Fruit fly (Drosophila melanogaster) whole organism, wandering third instar larva: ENCODE results near the gene Dhfr.

Source experiments
- Abd-B ChIP-seq: fragments of >200 bp; optimal IDR thresholded peaks from 2 replicates; lab custom pipeline; 2017; ENCODE audit warnings: missing biosample characterization, missing genetic modification characterization
- CG32264 ChIP-seq: fragments of 200-800 bp; sonication (Bioruptor generic); optimal IDR thresholded peaks from 2 replicates; lab custom pipeline; 2016; ENCODE audit warnings: missing biosample characterization, missing genetic modification characterization
- CG9705 ChIP-seq: fragments of 200-800 bp; sonication (Bioruptor generic); optimal IDR thresholded peaks from 2 replicates; lab custom pipeline; 2018; ENCODE audit warnings: missing biosample characterization, mild to moderate bottlenecking, missing genetic modification characterization
- CrebA ChIP-seq: fragments of 200-800 bp; sonication (Bioruptor generic); optimal IDR thresholded peaks from 2 replicates; lab custom pipeline; 2016; ENCODE audit warnings: missing biosample characterization, mild to moderate bottlenecking, missing genetic modification characterization, borderline replicate concordance
- Dfd ChIP-seq: fragments of >200 bp; optimal IDR thresholded peaks from 2 replicates; lab custom pipeline; 2017; ENCODE audit warnings: missing biosample characterization, missing genetic modification characterization
- Dif ChIP-seq: fragments of 200-275, 200-300 bp; sonication (Bioruptor generic); optimal IDR thresholded peaks from 2 replicates; lab custom pipeline; 2018; ENCODE audit warnings: missing biosample characterization, missing genetic modification characterization; ENCODE audit not compliant: partially characterized antibody
- GATAd ChIP-seq: sonication (Bioruptor generic); optimal IDR thresholded peaks from 2 replicates; lab custom pipeline; 2016; ENCODE audit warnings: missing biosample characterization, missing genetic modification characterization
- HLH106 ChIP-seq: fragments of 200-800 bp; optimal IDR thresholded peaks from 3 replicates; lab custom pipeline; 2019; ENCODE audit warnings: missing biosample characterization, mild to moderate bottlenecking, missing genetic modification characterization, moderate library complexity
- Hnf4 ChIP-seq: fragments of 200-800 bp; sonication (Bioruptor generic); optimal IDR thresholded peaks from 2 replicates; lab custom pipeline; 2016; ENCODE audit warnings: missing biosample characterization, mild to moderate bottlenecking, missing genetic modification characterization
- Hr78 ChIP-seq: fragments of >200 bp; optimal IDR thresholded peaks from 2 replicates; lab custom pipeline; 2017; ENCODE audit warnings: missing biosample characterization, missing genetic modification characterization
- Hr83 ChIP-seq: fragments of 200-300 bp; sonication (Bioruptor generic); optimal IDR thresholded peaks from 2 replicates; lab custom pipeline; 2016; ENCODE audit warnings: missing biosample characterization, mild to moderate bottlenecking, missing genetic modification characterization, moderate library complexity; ENCODE audit not compliant: poor library complexity, severe bottlenecking
- Jra ChIP-seq: sonication (Bioruptor generic); optimal IDR thresholded peaks from 2 replicates; lab custom pipeline; 2016; ENCODE audit warnings: missing biosample characterization, missing genetic modification characterization
- Mio ChIP-seq: sonication (Bioruptor generic); optimal IDR thresholded peaks from 2 replicates; lab custom pipeline; 2016; ENCODE audit warnings: missing biosample characterization, missing genetic modification characterization
- Myc ChIP-seq: fragments of >200 bp; optimal IDR thresholded peaks from 2 replicates; lab custom pipeline; 2017
- N ChIP-seq: fragments of >200 bp; optimal IDR thresholded peaks from 2 replicates; lab custom pipeline; 2018; ENCODE audit warnings: missing biosample characterization, missing external identifiers, missing genetic modification characterization
- OdsH ChIP-seq: fragments of 200-800 bp; sonication (Bioruptor generic); optimal IDR thresholded peaks from 2 replicates; lab custom pipeline; 2016; ENCODE audit warnings: missing biosample characterization, mild to moderate bottlenecking, missing genetic modification characterization
- Rel ChIP-seq, 2 experiments: fragments of 200-800 bp; sonication (Bioruptor generic) in 1 of 2; optimal IDR thresholded peaks; 2 replicates in 1 of 2; 3 replicates in 1 of 2; lab custom pipeline; 2016 to 2019; ENCODE audit warnings: mild to moderate bottlenecking in 2 of 2, missing biosample characterization in 2 of 2, missing genetic modification characterization in 2 of 2, moderate library complexity in 1 of 2
- Sp1 ChIP-seq: fragments of 200-800 bp; sonication (Bioruptor generic); optimal IDR thresholded peaks from 3 replicates; lab custom pipeline; 2019; ENCODE audit warnings: missing biosample characterization, mild to moderate bottlenecking, missing genetic modification characterization, moderate library complexity
- Vsx2 ChIP-seq: fragments of 200-300, 225-300 bp; sonication (Bioruptor generic); optimal IDR thresholded peaks from 2 replicates; lab custom pipeline; 2018; ENCODE audit warnings: missing biosample characterization, missing genetic modification characterization; ENCODE audit not compliant: partially characterized antibody
- br ChIP-seq: fragments of 200-800 bp; sonication (Bioruptor generic); optimal IDR thresholded peaks from 2 replicates; lab custom pipeline; 2016; ENCODE audit warnings: missing biosample characterization, missing genetic modification characterization
- brk ChIP-seq: fragments of 200-800 bp; sonication (Bioruptor generic); optimal IDR thresholded peaks from 2 replicates; lab custom pipeline; 2016; ENCODE audit warnings: missing biosample characterization, mild to moderate bottlenecking, missing genetic modification characterization
- dl ChIP-seq, 2 experiments: fragments of 175-275, 200-275 bp in 1 of 2; fragments of 200-275 bp in 1 of 2; sonication (Bioruptor generic); optimal IDR thresholded peaks; lab custom pipeline; 2018; ENCODE audit warnings: mild to moderate bottlenecking in 2 of 2, missing biosample characterization in 2 of 2, missing genetic modification characterization in 2 of 2, moderate library complexity in 2 of 2; ENCODE audit not compliant: partially characterized antibody in 2 of 2, insufficient read depth in 1 of 2
- dmrt93B ChIP-seq: fragments of 200-800 bp; sonication (Bioruptor generic); optimal IDR thresholded peaks from 2 replicates; lab custom pipeline; 2018; ENCODE audit warnings: missing biosample characterization, mild to moderate bottlenecking, missing genetic modification characterization
- dsf ChIP-seq: sonication (Bioruptor generic); optimal IDR thresholded peaks from 2 replicates; lab custom pipeline; 2016; ENCODE audit warnings: missing biosample characterization, missing genetic modification characterization, borderline replicate concordance
- ey ChIP-seq: fragments of 200-800 bp; sonication (Bioruptor generic); optimal IDR thresholded peaks from 2 replicates; lab custom pipeline; 2016; ENCODE audit warnings: missing biosample characterization, missing genetic modification characterization
- foxo ChIP-seq, 2 experiments: fragments of 200-800 bp; sonication (Bioruptor generic); optimal IDR thresholded peaks; 2 replicates in 1 of 2; 3 replicates in 1 of 2; lab custom pipeline; 2016 to 2017; ENCODE audit warnings: missing biosample characterization in 2 of 2, missing genetic modification characterization in 2 of 2
- fru ChIP-seq: fragments of 200-800 bp; sonication (Bioruptor generic); optimal IDR thresholded peaks from 3 replicates; lab custom pipeline; 2016; ENCODE audit warnings: missing biosample characterization, mild to moderate bottlenecking, missing genetic modification characterization
- h ChIP-seq: fragments of 200-800 bp; sonication (Bioruptor generic); optimal IDR thresholded peaks from 3 replicates; lab custom pipeline; 2016; ENCODE audit warnings: missing biosample characterization, mild to moderate bottlenecking, missing genetic modification characterization
- jim ChIP-seq: fragments of 175-275, 200-325 bp; sonication (Bioruptor generic); optimal IDR thresholded peaks from 2 replicates; lab custom pipeline; 2016; ENCODE audit warnings: missing biosample characterization, mild to moderate bottlenecking, missing genetic modification characterization
- lola ChIP-seq: fragments of >200 bp; optimal IDR thresholded peaks from 2 replicates; lab custom pipeline; 2017; ENCODE audit warnings: missing biosample characterization, missing genetic modification characterization
- pan ChIP-seq: fragments of >200 bp; optimal IDR thresholded peaks from 2 replicates; lab custom pipeline; 2017
- psq ChIP-seq: fragments of 200-800 bp; sonication (Bioruptor generic); optimal IDR thresholded peaks from 3 replicates; lab custom pipeline; 2017; ENCODE audit warnings: missing biosample characterization, mild to moderate bottlenecking, missing genetic modification characterization, moderate library complexity
- rgr ChIP-seq: fragments of 200-800 bp; sonication (Bioruptor generic); optimal IDR thresholded peaks from 3 replicates; lab custom pipeline; 2016; ENCODE audit warnings: missing biosample characterization, mild to moderate bottlenecking, missing genetic modification characterization
- sage ChIP-seq: fragments of 200-800 bp; sonication (Bioruptor generic); optimal IDR thresholded peaks from 2 replicates; lab custom pipeline; 2016; ENCODE audit warnings: missing biosample characterization, mild to moderate bottlenecking, missing genetic modification characterization
- sv ChIP-seq: fragments of 200-800 bp; sonication (Bioruptor generic); optimal IDR thresholded peaks from 3 replicates; lab custom pipeline; 2016; ENCODE audit warnings: missing biosample characterization, missing genetic modification characterization
- tai ChIP-seq: sonication (Bioruptor generic); optimal IDR thresholded peaks from 2 replicates; lab custom pipeline; 2016; ENCODE audit warnings: missing biosample characterization, missing genetic modification characterization
- usp ChIP-seq: fragments of >200 bp; optimal IDR thresholded peaks from 2 replicates; lab custom pipeline; 2017; ENCODE audit warnings: missing biosample characterization, missing genetic modification characterization
- woc ChIP-seq: sonication (Bioruptor generic); optimal IDR thresholded peaks from 2 replicates; lab custom pipeline; 2016; ENCODE audit warnings: missing biosample characterization, mild to moderate bottlenecking, missing genetic modification characterization

The Dhfr gene

dm6 chr3R:16480995-16481394 is at the start of gene Dhfr:
Dhfr (plus strand) TSS chr3R:16481167.
- TF ChIP-seq Mio (no peak), CrebA (GFP tag; lab: Kevin White, UChicago) (no peak), dsf (no peak), Vsx2 (no peak), Rel (GFP tag; optimal IDR thresholded peaks at IDR 0.05; lab: Kevin White, UChicago) (no peak), Rel (tag; optimal IDR thresholded peaks at IDR 0.05; lab: Kevin White, UChicago) (no peak)

- TF ChIP-seq psq (GFP tag; lab: Kevin White, UChicago) = no peak
- TF ChIP-seq sv (GFP tag; lab: Kevin White, UChicago) = no peak
- peak in 1 of 2 experiments; percentile 20 for TF ChIP-seq foxo (GFP tag; optimal IDR thresholded peaks at IDR 0.05; lab: Kevin White, UChicago)
- TF ChIP-seq CrebA (GFP tag; lab: Kevin White, UChicago) = no peak
- TF ChIP-seq Sp1 = peak; percentile 1
- peak; percentile 13 for TF ChIP-seq HLH106 (tag; lab: Kevin White, UChicago)
- TF ChIP-seq woc (GFP tag; lab: Kevin White, UChicago) = no peak
- TF ChIP-seq Dif (GFP tag; lab: Kevin White, UChicago) = no peak
- TF ChIP-seq Mio = no peak
- TF ChIP-seq Vsx2 = no peak
- no peak for TF ChIP-seq Dfd (GFP tag; lab: Kevin White, UChicago)
- TF ChIP-seq h = no peak
- no peak for TF ChIP-seq Rel (GFP tag; optimal IDR thresholded peaks at IDR 0.05; lab: Kevin White, UChicago)
- peak; percentile 6 for TF ChIP-seq Rel (tag; optimal IDR thresholded peaks at IDR 0.05; lab: Kevin White, UChicago)
- no peak for TF ChIP-seq brk (GFP tag; lab: Kevin White, UChicago)
- TF ChIP-seq dl (GFP tag; optimal IDR thresholded peaks at IDR 0.05; lab: Kevin White, UChicago; ENCODE audit: insufficient read depth in 1 of 2, partially characterized antibody in 2 of 2) = no peak
- peak; percentile 85 for TF ChIP-seq Myc
- TF ChIP-seq jim (GFP tag; lab: Kevin White, UChicago) = no peak
- no peak for TF ChIP-seq CG32264
- TF ChIP-seq rgr (GFP tag; lab: Kevin White, UChicago) = peak; percentile 27
- TF ChIP-seq sage (GFP tag; lab: Kevin White, UChicago) = no peak
- no peak for TF ChIP-seq tai (GFP tag; lab: Kevin White, UChicago)
- TF ChIP-seq N = peak; percentile 60
- TF ChIP-seq Hnf4 (GFP tag; lab: Kevin White, UChicago) = peak; percentile 66
- TF ChIP-seq br (GFP tag; lab: Kevin White, UChicago) = peak; percentile 25
- TF ChIP-seq Hr83 (GFP tag; lab: Kevin White, UChicago) = peak; percentile 19
- no peak for TF ChIP-seq Hr78 (GFP tag; lab: Kevin White, UChicago)
- TF ChIP-seq dsf = no peak
- no peak for TF ChIP-seq lola (GFP tag; lab: Kevin White, UChicago)
- no peak for TF ChIP-seq dmrt93B (GFP tag; lab: Kevin White, UChicago)
- TF ChIP-seq GATAd (GFP tag; lab: Kevin White, UChicago) = no peak
- no peak for TF ChIP-seq Abd-B (GFP tag; lab: Kevin White, UChicago)
- TF ChIP-seq Jra = no peak
- TF ChIP-seq OdsH (GFP tag; lab: Kevin White, UChicago) = no peak
- no peak for TF ChIP-seq pan
- TF ChIP-seq fru (GFP tag; lab: Kevin White, UChicago) = no peak
- TF ChIP-seq CG9705 (GFP tag; lab: Kevin White, UChicago) = no peak
- no peak for TF ChIP-seq usp (GFP tag; lab: Kevin White, UChicago)
- no peak for TF ChIP-seq ey
These were observed 49.3 kb upstream of the Dhfr start for dm6 chr3R:16431707-16432106.

dm6 chr3R:16432665-16433065 is 48.3 kb upstream of the Dhfr start, which contains the start of gene Fntb:
Fntb (plus strand) TSS chr3R:16432998.
- TF ChIP-seq Rel (GFP tag; optimal IDR thresholded peaks at IDR 0.05; lab: Kevin White, UChicago) = no peak
- peak; percentile 76 for TF ChIP-seq Rel (tag; optimal IDR thresholded peaks at IDR 0.05; lab: Kevin White, UChicago)
- no peak for TF ChIP-seq Abd-B (GFP tag; lab: Kevin White, UChicago)
- TF ChIP-seq Jra = peak; percentile 51
- no peak for TF ChIP-seq fru (GFP tag; lab: Kevin White, UChicago)
- no peak for TF ChIP-seq tai (GFP tag; lab: Kevin White, UChicago)
- TF ChIP-seq brk (GFP tag; lab: Kevin White, UChicago) = no peak
- TF ChIP-seq sv (GFP tag; lab: Kevin White, UChicago) = peak; percentile 15
- TF ChIP-seq h = no peak
- TF ChIP-seq OdsH (GFP tag; lab: Kevin White, UChicago) = peak; percentile 65
- TF ChIP-seq HLH106 (tag; lab: Kevin White, UChicago) = peak; percentile 77
- TF ChIP-seq dmrt93B (GFP tag; lab: Kevin White, UChicago) = no peak
- peak; percentile 57 for TF ChIP-seq CG9705 (GFP tag; lab: Kevin White, UChicago)
- TF ChIP-seq foxo (GFP tag; optimal IDR thresholded peaks at IDR 0.05; lab: Kevin White, UChicago) = peak in 1 of 2 experiments; percentile 78
- no peak for TF ChIP-seq pan
- TF ChIP-seq rgr (GFP tag; lab: Kevin White, UChicago) = peak; percentile 64
- TF ChIP-seq Mio = no peak
- peak; percentile 68 for TF ChIP-seq br (GFP tag; lab: Kevin White, UChicago)
- no peak for TF ChIP-seq CrebA (GFP tag; lab: Kevin White, UChicago)
- TF ChIP-seq Sp1 = peak; percentile 70
- peak; percentile 51 for TF ChIP-seq ey
- TF ChIP-seq psq (GFP tag; lab: Kevin White, UChicago) = peak; percentile 57
- peak; percentile 48 for TF ChIP-seq woc (GFP tag; lab: Kevin White, UChicago)
